Worm (Caenorhabditis elegans): ENCODE results near the gene F59D12.5.

DNA sequence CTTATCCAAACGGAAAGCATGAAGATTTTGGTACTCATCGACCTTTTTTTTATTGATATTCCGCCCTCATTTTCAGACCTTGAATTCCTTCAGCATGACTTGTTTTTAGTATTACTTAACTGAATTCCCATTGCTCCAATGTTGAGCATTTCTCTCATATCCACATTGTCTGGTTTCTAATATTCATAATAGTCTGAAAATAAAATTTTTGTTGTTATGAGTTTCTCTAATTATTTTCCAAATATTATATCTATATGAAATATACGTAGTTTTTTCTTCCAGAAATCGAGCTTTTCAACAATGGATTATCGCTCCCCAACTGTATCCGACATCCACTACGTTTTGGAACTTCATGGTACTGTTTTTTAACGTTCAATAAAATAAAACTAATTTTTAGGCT lies 4.5 kb downstream of the F59D12.5 start, which contains the start of gene H08J19.1:
- TF ChIP-seq dmd-4 (tag; optimal IDR thresholded peaks at IDR 0.05; ENCODE audit: borderline replicate concordance) (no peak), nhr-11 (tag; optimal IDR thresholded peaks at IDR 0.05) (no peak)

Data from whole organism, late embryonic.